Fruit fly (Drosophila melanogaster) whole organism, embryonic: ENCODE measurements around the gene RpL24.

Experiments used
- B-H2 ChIP-seq: fragments of 200-800 bp; sonication (Bioruptor generic); optimal IDR thresholded peaks from 2 replicates; lab custom pipeline; 2018; ENCODE audit warnings: missing biosample characterization, mild to moderate bottlenecking, missing genetic modification characterization
- Bdp1 ChIP-seq: fragments of 200-800 bp; sonication (Bioruptor generic); optimal IDR thresholded peaks from 3 replicates; lab custom pipeline; 2016; ENCODE audit warnings: missing biosample characterization, missing genetic modification characterization
- BtbVII ChIP-seq: fragments of 200-800 bp; sonication (Bioruptor generic); optimal IDR thresholded peaks from 3 replicates; lab custom pipeline; 2017; ENCODE audit warnings: missing biosample characterization, mild to moderate bottlenecking, missing genetic modification characterization
- CG11085 ChIP-seq: fragments of 200-800 bp; sonication (Bioruptor generic); IDR thresholded peaks from 2 replicates; pipeline ENCODE4 v1.3.6; 2022; ENCODE audit warnings: missing biosample characterization, missing genetic modification characterization
- CG12071 ChIP-seq: fragments of 200-800 bp; sonication (Bioruptor generic); optimal IDR thresholded peaks from 3 replicates; lab custom pipeline; 2018; ENCODE audit warnings: missing biosample characterization, mild to moderate bottlenecking, missing genetic modification characterization
- CG12104 ChIP-seq: fragments of 200-800 bp; sonication (Bioruptor generic); optimal IDR thresholded peaks from 3 replicates; lab custom pipeline; 2016; ENCODE audit warnings: missing biosample characterization, missing genetic modification characterization
- CG12299 ChIP-seq: fragments of 200-800 bp; sonication (Bioruptor generic); optimal IDR thresholded peaks from 2 replicates; lab custom pipeline; 2018; ENCODE audit warnings: missing biosample characterization, mild to moderate bottlenecking, missing genetic modification characterization
- CG12391 ChIP-seq: fragments of 200-800 bp; sonication (Bioruptor generic); optimal IDR thresholded peaks from 3 replicates; lab custom pipeline; 2018; ENCODE audit warnings: missing biosample characterization, mild to moderate bottlenecking, missing genetic modification characterization, moderate library complexity
- CG12659 ChIP-seq: fragments of 200-800 bp; sonication (Bioruptor generic); optimal IDR thresholded peaks from 3 replicates; lab custom pipeline; 2017; ENCODE audit warnings: mild to moderate bottlenecking, missing biosample characterization, missing genetic modification reagents, missing genetic modification characterization
- CG17186 ChIP-seq: fragments of 200-800 bp; sonication (Bioruptor generic); optimal IDR thresholded peaks from 3 replicates; lab custom pipeline; 2017; ENCODE audit warnings: missing biosample characterization, missing genetic modification reagents, missing genetic modification characterization
- CG17328 ChIP-seq: fragments of 200-800 bp; sonication (Bioruptor generic); IDR thresholded peaks from 2 replicates; pipeline ENCODE4 v1.3.6; 2022; ENCODE audit warnings: missing biosample characterization, missing genetic modification characterization
- CG17829 ChIP-seq: fragments of 200-800 bp; optimal IDR thresholded peaks from 2 replicates; lab custom pipeline; 2019; ENCODE audit warnings: missing biosample characterization, mild to moderate bottlenecking, missing genetic modification characterization, moderate library complexity
- CG30403 ChIP-seq: fragments of 200-800 bp; sonication (Bioruptor generic); optimal IDR thresholded peaks from 3 replicates; lab custom pipeline; 2016; ENCODE audit warnings: missing biosample characterization, missing genetic modification characterization
- CG32772 ChIP-seq: fragments of 200-800 bp; sonication (Bioruptor generic); IDR thresholded peaks from 2 replicates; pipeline ENCODE4 v1.3.6; 2022; ENCODE audit warnings: missing biosample characterization, missing genetic modification characterization
- CG43689 ChIP-seq: fragments of 200-800 bp; sonication (Bioruptor generic); IDR thresholded peaks from 2 replicates; pipeline ENCODE4 v1.3.6; 2022; ENCODE audit warnings: missing biosample characterization, missing genetic modification characterization
- CG6654 ChIP-seq: fragments of 200-800 bp; sonication (Bioruptor generic); optimal IDR thresholded peaks from 2 replicates; lab custom pipeline; 2017; ENCODE audit warnings: missing biosample characterization, mild to moderate bottlenecking, missing genetic modification characterization
- CG8290 ChIP-seq, 3 experiments: fragments of 200-800 bp; sonication (Bioruptor generic); optimal IDR thresholded peaks; 2 replicates each; lab custom pipeline; 2016 to 2019; ENCODE audit warnings: missing biosample characterization in 3 of 3, missing genetic modification characterization in 3 of 3, mild to moderate bottlenecking in 2 of 3, moderate library complexity in 1 of 3
- CG9437 ChIP-seq: fragments of 200-800 bp; sonication (Bioruptor generic); optimal IDR thresholded peaks from 2 replicates; lab custom pipeline; 2018; ENCODE audit warnings: missing biosample characterization, mild to moderate bottlenecking, missing genetic modification characterization
- CG9932 ChIP-seq: fragments of 200-800 bp; sonication (Bioruptor generic); IDR thresholded peaks from 2 replicates; pipeline ENCODE4 v1.3.6; 2022; ENCODE audit warnings: missing biosample characterization, missing genetic modification characterization
- Gug ChIP-seq: fragments of 200-800 bp; sonication (Bioruptor generic); IDR thresholded peaks from 4 replicates; pipeline ENCODE4 v1.3.6; 2022; ENCODE audit warnings: missing biosample characterization, missing genetic modification characterization
- HmgZ ChIP-seq: fragments of 200-800 bp; sonication (Bioruptor generic); optimal IDR thresholded peaks from 2 replicates; lab custom pipeline; 2018; ENCODE audit warnings: missing biosample characterization, mild to moderate bottlenecking, missing genetic modification characterization
- MBD-R2 ChIP-seq: fragments of 200-800 bp; sonication (Bioruptor generic); IDR thresholded peaks from 2 replicates; pipeline ENCODE4 v1.3.6; 2022; ENCODE audit warnings: missing biosample characterization, missing genetic modification characterization
- Med ChIP-seq: fragments of 200-800 bp; sonication (Bioruptor generic); peaks from one replicate; lab custom pipeline; 2016; ENCODE audit warnings: missing biosample characterization, missing genetic modification characterization, mild to moderate bottlenecking, inconsistent platforms, moderate library complexity
- Nf-YA ChIP-seq: fragments of 200-800 bp; sonication (Bioruptor generic); IDR thresholded peaks from 2 replicates; pipeline ENCODE4 v1.3.6; 2022; ENCODE audit warnings: missing biosample characterization, missing genetic modification characterization
- NfI ChIP-seq: fragments of 200-800 bp; sonication (Bioruptor generic); optimal IDR thresholded peaks from 3 replicates; lab custom pipeline; 2018; ENCODE audit warnings: missing biosample characterization, mild to moderate bottlenecking, missing genetic modification characterization, moderate library complexity
- Optix ChIP-seq: fragments of 200-800 bp; sonication (Bioruptor generic); IDR thresholded peaks from 3 replicates; pipeline ENCODE4 v1.3.6; 2022; ENCODE audit warnings: missing biosample characterization, missing genetic modification characterization
- Ptx1 ChIP-seq: fragments of 200-800 bp; sonication (Bioruptor generic); IDR thresholded peaks from 2 replicates; pipeline ENCODE4 v1.3.6; 2022; ENCODE audit warnings: missing biosample characterization, missing genetic modification characterization
- ac ChIP-seq: fragments of 200-800 bp; sonication (Bioruptor generic); optimal IDR thresholded peaks from 3 replicates; lab custom pipeline; 2017; ENCODE audit warnings: missing biosample characterization, mild to moderate bottlenecking, missing genetic modification characterization
- ci ChIP-seq: fragments of 200-800 bp; sonication (Bioruptor generic); IDR thresholded peaks from 3 replicates; pipeline ENCODE4 v1.3.6; 2022; ENCODE audit warnings: missing biosample characterization, missing genetic modification characterization
- crp ChIP-seq, 2 experiments: fragments of 200-800 bp; sonication (Bioruptor generic); optimal IDR thresholded peaks; 2 replicates in 1 of 2; 3 replicates in 1 of 2; lab custom pipeline; 2017; ENCODE audit warnings: missing biosample characterization in 2 of 2, missing genetic modification characterization in 2 of 2, mild to moderate bottlenecking in 1 of 2, moderate library complexity in 1 of 2
- dati ChIP-seq: fragments of 200-800 bp; sonication (Bioruptor generic); IDR thresholded peaks from 2 replicates; pipeline ENCODE4 v1.3.6; 2022; ENCODE audit warnings: missing biosample characterization, missing genetic modification characterization
- esg ChIP-seq: fragments of 200-800 bp; sonication (Bioruptor generic); conservative IDR thresholded peaks from 2 replicates; pipeline ENCODE4 v1.3.6; 2022; ENCODE audit warnings: missing biosample characterization, missing genetic modification characterization
- fd3F ChIP-seq: fragments of 200-800 bp; sonication (Bioruptor generic); optimal IDR thresholded peaks from 2 replicates; lab custom pipeline; 2018; ENCODE audit warnings: missing biosample characterization, mild to moderate bottlenecking, missing genetic modification characterization, moderate library complexity
- fd96Cb ChIP-seq: fragments of 200-800 bp; sonication (Bioruptor generic); optimal IDR thresholded peaks from 2 replicates; lab custom pipeline; 2018; ENCODE audit warnings: missing biosample characterization, mild to moderate bottlenecking, missing genetic modification characterization, moderate library complexity
- grau ChIP-seq: fragments of 200-800 bp; optimal IDR thresholded peaks from 3 replicates; lab custom pipeline; 2019; ENCODE audit warnings: missing biosample characterization, mild to moderate bottlenecking, missing genetic modification characterization, moderate library complexity
- ind ChIP-seq: fragments of 200-800 bp; sonication (Bioruptor generic); optimal IDR thresholded peaks from 3 replicates; lab custom pipeline; 2016; ENCODE audit warnings: missing biosample characterization, missing genetic modification characterization
- knrl ChIP-seq: fragments of 200-800 bp; sonication (Bioruptor generic); IDR thresholded peaks from 3 replicates; pipeline ENCODE4 v1.3.6; 2022; ENCODE audit warnings: missing biosample characterization, missing genetic modification characterization; ENCODE audit not compliant: partially characterized antibody
- mam ChIP-seq: fragments of 200-800 bp; sonication (Bioruptor generic); optimal IDR thresholded peaks from 3 replicates; lab custom pipeline; 2016; ENCODE audit warnings: missing biosample characterization, missing genetic modification characterization
- phol ChIP-seq: fragments of 200-800 bp; sonication (Bioruptor generic); optimal IDR thresholded peaks from 3 replicates; lab custom pipeline; 2018; ENCODE audit warnings: missing biosample characterization, mild to moderate bottlenecking, missing genetic modification characterization, moderate library complexity
- prd ChIP-seq, 3 experiments: fragments of >200 bp in 2 of 3; fragments of 200-800 bp in 1 of 3; sonication (Bioruptor generic) in 1 of 3; optimal IDR thresholded peaks in 2 of 3; IDR thresholded peaks in 1 of 3; 2 replicates in 2 of 3; 3 replicates in 1 of 3; pipeline versions ENCODE4 v1.3.6 to Lab custom; 2017 to 2022; ENCODE audit warnings: missing biosample characterization in 1 of 3, missing genetic modification characterization in 1 of 3
- run ChIP-seq: fragments of 200-800 bp; sonication (Bioruptor generic); optimal IDR thresholded peaks from 3 replicates; lab custom pipeline; 2018; ENCODE audit warnings: missing biosample characterization, mild to moderate bottlenecking, missing genetic modification characterization
- sima ChIP-seq: fragments of 200-800 bp; sonication (Bioruptor generic); optimal IDR thresholded peaks from 2 replicates; lab custom pipeline; 2016; ENCODE audit warnings: missing biosample characterization, missing genetic modification characterization
- sisA ChIP-seq: fragments of 200-800 bp; sonication (Bioruptor generic); IDR thresholded peaks from 2 replicates; pipeline ENCODE4 v1.3.6; 2022; ENCODE audit warnings: missing biosample characterization, missing genetic modification characterization
- slp2 ChIP-seq: fragments of 200-800 bp; sonication (Bioruptor generic); optimal IDR thresholded peaks from 2 replicates; lab custom pipeline; 2016; ENCODE audit warnings: missing biosample characterization, missing genetic modification characterization
- tgo ChIP-seq: fragments of 200-800 bp; sonication (Bioruptor generic); IDR thresholded peaks from 3 replicates; pipeline ENCODE4 v1.3.6; 2022; ENCODE audit warnings: missing biosample characterization, missing genetic modification characterization
- wdn ChIP-seq: fragments of 200-800 bp; sonication (Bioruptor generic); IDR thresholded peaks from 2 replicates; pipeline ENCODE4 v1.3.6; 2022; ENCODE audit warnings: missing biosample characterization, missing genetic modification characterization
- wor ChIP-seq: fragments of 200-800 bp; sonication (Bioruptor generic); IDR thresholded peaks from 2 replicates; pipeline ENCODE4 v1.3.6; 2022; ENCODE audit warnings: missing biosample characterization, missing genetic modification characterization
- zen ChIP-seq: fragments of 200-800 bp; sonication (Bioruptor generic); optimal IDR thresholded peaks from 3 replicates; lab custom pipeline; 2018; ENCODE audit warnings: missing biosample characterization, mild to moderate bottlenecking, missing genetic modification characterization, moderate library complexity
- zfh1 ChIP-seq: fragments of 200-800 bp; sonication (Bioruptor generic); IDR thresholded peaks from 3 replicates; pipeline ENCODE4 v1.3.6; 2022; ENCODE audit warnings: missing biosample characterization, missing genetic modification characterization

The RpL24 gene

DNA sequence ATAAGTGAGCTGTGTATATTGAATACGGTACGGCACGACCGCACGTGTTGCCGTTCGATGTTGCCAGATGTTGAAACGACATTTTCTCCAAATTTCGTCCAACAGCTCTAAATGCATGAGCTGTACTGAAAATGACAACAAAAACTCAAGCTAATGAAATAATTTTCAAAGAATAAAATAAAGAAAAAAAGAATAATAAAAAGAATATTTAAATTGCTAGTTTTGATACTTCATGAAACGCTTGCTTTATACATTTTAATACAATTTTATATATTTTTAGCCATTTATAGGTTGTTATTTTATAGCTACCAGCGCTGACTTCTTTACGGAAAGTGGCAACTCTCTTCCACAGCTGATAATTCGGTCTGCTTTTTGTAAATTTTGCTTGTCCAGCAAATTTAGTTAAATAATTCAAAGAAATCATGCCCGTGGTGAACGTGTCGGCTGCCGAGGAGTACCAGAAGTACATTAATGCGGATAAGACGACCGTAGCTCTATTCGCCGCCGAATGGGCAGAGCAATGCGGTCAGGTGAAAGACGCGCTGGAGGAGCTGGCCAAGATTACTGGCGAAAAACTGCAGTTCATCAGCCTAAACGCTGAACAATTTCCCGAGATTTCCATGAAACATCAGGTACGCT is 28.7 kb downstream of the RpL24 start, which contains the start of the genes Nnp-1 and Grx3 (continued):
- peak; percentile 28 for TF ChIP-seq zen (tag; lab: Kevin White, UChicago)
- peak; percentile 20; the same call in 1 of the 2 replicates for TF ChIP-seq wdn (GFP tag; lab: Robert Waterston, UW)
- no peak for TF ChIP-seq run (tag; lab: Kevin White, UChicago)
- TF ChIP-seq CG32772 (GFP tag; lab: Robert Waterston, UW), result peak; percentile 39
- no peak for TF ChIP-seq CG8290 (GFP tag; optimal IDR thresholded peaks at IDR 0.05; lab: Kevin White, UChicago)
- TF ChIP-seq CG8290 (tag; optimal IDR thresholded peaks at IDR 0.05; lab: Kevin White, UChicago), result no peak
- TF ChIP-seq sisA (GFP tag; lab: Robert Waterston, UW), result peak; percentile 19; the same call in 1 of the 2 replicates
- peak; percentile 14 for TF ChIP-seq BtbVII (GFP tag; lab: Kevin White, UChicago)
- peak; percentile 73 for TF ChIP-seq B-H2
- TF ChIP-seq phol (tag; lab: Kevin White, UChicago), result peak; percentile 85
- TF ChIP-seq MBD-R2 (GFP tag; lab: Robert Waterston, UW), result peak; percentile 57
- TF ChIP-seq zfh1, result no peak
- no peak for TF ChIP-seq CG12071 (GFP tag; lab: Kevin White, UChicago)
- TF ChIP-seq CG17829, result peak; percentile 69
- TF ChIP-seq CG17186, result peak; percentile 13
- TF ChIP-seq CG12391, result no peak
- 0 out of 2 replicates have a peak, but pooled peaks have one; percentile 29 for TF ChIP-seq esg (GFP tag; lab: Robert Waterston, UW)
- peak; percentile 60 for TF ChIP-seq CG9437 (GFP tag; lab: Kevin White, UChicago)
- no peak for TF ChIP-seq CG17328 (GFP tag; lab: Robert Waterston, UW)
- peak; percentile 57 for TF ChIP-seq CG30403 (GFP tag; lab: Kevin White, UChicago)
- TF ChIP-seq fd3F (GFP tag; lab: Kevin White, UChicago), result peak; percentile 51
- TF ChIP-seq tgo, result peak; percentile 64
- TF ChIP-seq CG12104 (GFP tag; lab: Kevin White, UChicago), result peak; percentile 60
- no peak for TF ChIP-seq prd (optimal IDR thresholded peaks at IDR 0.05; lab: Kevin White, UChicago)
- peak; percentile 58; the same call in 1 of the 3 replicates for TF ChIP-seq prd (GFP tag; IDR thresholded peaks at IDR 0.05; lab: Robert Waterston, UW)
- no peak for TF ChIP-seq Nf-YA (GFP tag; lab: Robert Waterston, UW)
- peak; percentile 52 for TF ChIP-seq Bdp1
- TF ChIP-seq CG9932, result peak; percentile 71
- 0 out of 3 replicates have a peak, but pooled peaks have one; percentile 12 for TF ChIP-seq ci (GFP tag; lab: Robert Waterston, UW)
- TF ChIP-seq NfI (GFP tag; lab: Kevin White, UChicago), result peak; percentile 59
- peak; percentile 52 for TF ChIP-seq HmgZ (tag; lab: Kevin White, UChicago)
- peak; percentile 79 for TF ChIP-seq CG12659 (GFP tag; lab: Kevin White, UChicago)
- no peak for TF ChIP-seq Optix (GFP tag; lab: Robert Waterston, UW)
- TF ChIP-seq Gug (GFP tag; lab: Robert Waterston, UW), result peak; percentile 36; the same call in 1 of the 4 replicates
- peak; percentile 59 for TF ChIP-seq Ptx1 (GFP tag; lab: Robert Waterston, UW)
- peak; percentile 32; the same call in 1 of the 3 replicates for TF ChIP-seq knrl (GFP tag; lab: Robert Waterston, UW)
- peak; percentile 75 for TF ChIP-seq grau (tag; lab: Kevin White, UChicago)
- TF ChIP-seq Med (GFP tag; lab: Kevin White, UChicago), result peak; percentile 81
- no peak for TF ChIP-seq ac (GFP tag; lab: Kevin White, UChicago)
- peak; percentile 68 for TF ChIP-seq ind (GFP tag; lab: Kevin White, UChicago)
- no peak for TF ChIP-seq wor
- peak; percentile 46 for TF ChIP-seq CG12299 (tag; lab: Kevin White, UChicago)
- no peak for TF ChIP-seq slp2 (GFP tag; lab: Kevin White, UChicago)
- no peak for TF ChIP-seq CG11085 (GFP tag; lab: Robert Waterston, UW)
- TF ChIP-seq CG43689 (GFP tag; lab: Robert Waterston, UW), result no peak
- TF ChIP-seq dati (GFP tag; lab: Robert Waterston, UW), result no peak
- TF ChIP-seq fd96Cb (tag; lab: Kevin White, UChicago), result peak; percentile 15
- no peak for TF ChIP-seq CG6654 (GFP tag; lab: Kevin White, UChicago)
- TF ChIP-seq mam (GFP tag; lab: Kevin White, UChicago), result peak; percentile 33
- no peak for TF ChIP-seq sima (GFP tag; lab: Kevin White, UChicago)
- TF ChIP-seq crp (GFP tag; optimal IDR thresholded peaks at IDR 0.05; lab: Kevin White, UChicago), result peak; percentile 64 to 91
